Fruit fly (Drosophila melanogaster): ENCODE measurements around the gene Capa.
"Not testable (repeated sequence)": the region's sequence is repeated elsewhere in the genome, so short reads cannot be mapped to it uniquely, and the experiment has no call there.

Capa gene

dm6 chr3R:29914246-29914645 lies at the start of gene Capa:
TSS of gene Capa (minus strand) at chr3R:29914346.
- TF ChIP-seq CG8478 (optimal IDR thresholded peaks at IDR 0.05), result no peak
- no peak for TF ChIP-seq pan (optimal IDR thresholded peaks at IDR 0.05)
- no peak for TF ChIP-seq Dll (optimal IDR thresholded peaks at IDR 0.05)
- TF ChIP-seq usp (GFP tag; optimal IDR thresholded peaks at IDR 0.05), result no peak
- no peak for TF ChIP-seq EcR (GFP tag; optimal IDR thresholded peaks at IDR 0.05)

DNA sequence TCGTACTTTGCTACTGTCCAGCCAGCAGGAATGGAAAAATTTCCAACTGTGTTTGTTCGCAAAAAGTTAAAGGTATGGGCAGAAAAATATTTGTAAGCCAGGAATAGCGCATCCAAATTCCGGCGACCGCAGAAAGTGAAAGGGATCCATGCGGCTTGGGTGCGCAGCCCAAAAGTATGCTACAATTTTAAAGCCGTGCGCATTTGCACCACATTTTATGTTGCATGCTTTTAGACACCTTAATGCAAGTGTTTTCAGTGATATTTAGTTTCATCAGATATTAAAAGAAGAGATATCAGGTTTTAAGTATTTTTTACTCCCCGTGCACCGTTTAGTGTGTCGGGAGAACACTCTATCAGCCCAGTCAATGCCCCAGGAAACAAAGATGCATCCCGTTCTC lies 49.0 kb upstream of the Capa start:
- TF ChIP-seq psq (optimal IDR thresholded peaks at IDR 0.05), result no peak
- no peak for TF ChIP-seq Dll (optimal IDR thresholded peaks at IDR 0.05)
- TF ChIP-seq EcR (GFP tag; optimal IDR thresholded peaks at IDR 0.05), result no peak
- no peak for TF ChIP-seq pan (optimal IDR thresholded peaks at IDR 0.05)
- no peak for TF ChIP-seq CG8478 (optimal IDR thresholded peaks at IDR 0.05)
- TF ChIP-seq usp (GFP tag; optimal IDR thresholded peaks at IDR 0.05), result no peak

DNA sequence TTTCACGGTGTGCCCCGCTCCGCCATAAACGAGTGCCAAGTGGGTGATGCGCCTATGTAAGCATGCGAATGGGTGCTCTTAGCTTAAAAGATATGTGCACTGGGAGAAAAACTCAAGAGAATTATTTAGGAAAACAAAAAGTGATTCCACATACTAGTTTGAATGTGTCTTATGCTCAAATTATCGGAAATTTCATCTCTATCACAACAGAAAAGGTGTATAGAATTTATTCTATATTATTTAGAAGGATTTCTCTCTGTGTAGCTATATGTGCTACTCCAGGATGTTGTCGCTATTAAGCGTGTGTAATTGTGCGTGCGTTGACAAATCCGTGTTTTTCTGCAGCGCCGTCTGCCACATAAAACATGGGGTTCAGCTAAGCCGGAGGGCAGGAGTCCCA lies 45.2 kb upstream of the Capa start:
- no peak for TF ChIP-seq pan (optimal IDR thresholded peaks at IDR 0.05)

- no peak for TF ChIP-seq pan (optimal IDR thresholded peaks at IDR 0.05)
- TF ChIP-seq psq (optimal IDR thresholded peaks at IDR 0.05), result no peak
- TF ChIP-seq Dll (optimal IDR thresholded peaks at IDR 0.05), result no peak
- TF ChIP-seq usp (GFP tag; optimal IDR thresholded peaks at IDR 0.05), result no peak
- TF ChIP-seq EcR (GFP tag; optimal IDR thresholded peaks at IDR 0.05), result no peak
- TF ChIP-seq CG8478 (optimal IDR thresholded peaks at IDR 0.05), result no peak
These were observed 21.6 kb upstream of the Capa start, which contains the start of the genes eIF2Balpha and Vps13B for dm6 chr3R:29935756-29936155. TSS of gene eIF2Balpha (minus strand) at chr3R:29935888. TSS of gene Vps13B (plus strand) at chr3R:29935978.

- TF ChIP-seq CG8478 (optimal IDR thresholded peaks at IDR 0.05), result no peak
- no peak for TF ChIP-seq Dll (optimal IDR thresholded peaks at IDR 0.05)
- no peak for TF ChIP-seq EcR (GFP tag; optimal IDR thresholded peaks at IDR 0.05)
- TF ChIP-seq usp (GFP tag; optimal IDR thresholded peaks at IDR 0.05), result no peak
- no peak for TF ChIP-seq pan (optimal IDR thresholded peaks at IDR 0.05)
- no peak for TF ChIP-seq psq (optimal IDR thresholded peaks at IDR 0.05)
These were observed 18.9 kb upstream of the Capa start, which contains the start of the genes Cog7, CG42557 and CG42558 for dm6 chr3R:29933007-29933464. TSS of gene Cog7 (minus strand) at chr3R:29933057. TSS of gene CG42557 (plus strand) at chr3R:29933287. TSS of gene CG42558 (plus strand) at chr3R:29933287.

DNA sequence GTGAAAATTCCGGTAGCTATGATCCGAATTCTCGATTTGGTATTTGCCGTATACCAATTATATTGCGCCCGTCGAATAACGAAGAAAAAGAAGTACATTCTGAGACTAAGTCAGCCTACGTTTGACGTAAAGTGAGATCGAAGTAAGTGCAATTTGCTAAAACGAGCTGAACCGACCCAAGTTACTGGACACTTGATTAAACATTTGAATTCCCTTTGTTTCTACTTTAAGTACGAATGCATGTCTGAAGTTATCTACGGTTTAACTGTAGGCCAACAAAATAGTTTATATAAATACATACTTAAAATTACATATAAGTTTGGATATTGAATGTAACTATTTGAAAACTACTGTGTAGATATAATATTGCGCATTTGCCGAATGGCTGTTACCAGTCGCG lies 16.1 kb upstream of the Capa start, which contains the start of gene alpha-Man-Ic:
Gene alpha-Man-Ic, minus strand, starts transcription at position 101 of the 400 bp plus-strand sequence.
- no peak for TF ChIP-seq usp (GFP tag; optimal IDR thresholded peaks at IDR 0.05)
- TF ChIP-seq CG8478 (optimal IDR thresholded peaks at IDR 0.05), result no peak
- TF ChIP-seq psq (optimal IDR thresholded peaks at IDR 0.05), result no peak
- no peak for TF ChIP-seq EcR (GFP tag; optimal IDR thresholded peaks at IDR 0.05)
- TF ChIP-seq pan (optimal IDR thresholded peaks at IDR 0.05), result no peak
- no peak for TF ChIP-seq Dll (optimal IDR thresholded peaks at IDR 0.05)

- TF ChIP-seq pan (optimal IDR thresholded peaks at IDR 0.05) (no peak), CG8478 (optimal IDR thresholded peaks at IDR 0.05) (no peak), usp (GFP tag; optimal IDR thresholded peaks at IDR 0.05) (no peak), psq (optimal IDR thresholded peaks at IDR 0.05) (no peak), EcR (GFP tag; optimal IDR thresholded peaks at IDR 0.05) (no peak), Dll (optimal IDR thresholded peaks at IDR 0.05) (no peak)
These were observed 12.8 kb upstream of the Capa start, which contains the start of gene CG15522 for dm6 chr3R:29926955-29927354. TSS of gene CG15522 (plus strand) at chr3R:29927255.

dm6 chr3R:29926089-29926488 lies 11.9 kb upstream of the Capa start, which contains the start of gene Jon99Ci:
TSS of gene Jon99Ci (minus strand) at chr3R:29926189.
- TF ChIP-seq psq (optimal IDR thresholded peaks at IDR 0.05), result no peak
- TF ChIP-seq pan (optimal IDR thresholded peaks at IDR 0.05), result no peak
- TF ChIP-seq EcR (GFP tag; optimal IDR thresholded peaks at IDR 0.05), result no peak
- TF ChIP-seq CG8478 (optimal IDR thresholded peaks at IDR 0.05), result no peak
- no peak for TF ChIP-seq usp (GFP tag; optimal IDR thresholded peaks at IDR 0.05)
- TF ChIP-seq Dll (optimal IDR thresholded peaks at IDR 0.05), result no peak

DNA sequence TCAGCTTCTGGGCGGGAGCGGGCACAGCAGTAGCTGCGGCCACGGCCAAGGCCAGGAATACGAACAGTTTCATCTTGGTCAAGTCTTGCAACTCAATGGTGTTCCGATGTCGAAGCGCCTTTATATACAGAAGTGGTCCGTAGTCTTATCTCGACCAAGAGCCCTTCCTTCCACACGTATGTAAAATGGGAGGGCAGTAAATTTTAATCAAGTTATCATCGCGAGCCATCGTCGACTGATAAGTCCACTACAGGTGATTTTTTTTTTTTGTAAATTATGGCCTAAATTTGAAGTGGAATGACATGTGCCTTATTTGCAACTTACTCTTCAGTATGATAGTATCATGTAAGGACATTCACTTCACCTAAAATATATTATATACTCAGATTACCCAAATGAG lies 10.4 kb upstream of the Capa start, which contains the start of gene Jon99Cii:
Gene Jon99Cii, minus strand, starts transcription at position 101 of the 400 bp plus-strand sequence.
- TF ChIP-seq usp (GFP tag; optimal IDR thresholded peaks at IDR 0.05); Dll (optimal IDR thresholded peaks at IDR 0.05); pan (optimal IDR thresholded peaks at IDR 0.05): not testable (repeated sequence)

DNA sequence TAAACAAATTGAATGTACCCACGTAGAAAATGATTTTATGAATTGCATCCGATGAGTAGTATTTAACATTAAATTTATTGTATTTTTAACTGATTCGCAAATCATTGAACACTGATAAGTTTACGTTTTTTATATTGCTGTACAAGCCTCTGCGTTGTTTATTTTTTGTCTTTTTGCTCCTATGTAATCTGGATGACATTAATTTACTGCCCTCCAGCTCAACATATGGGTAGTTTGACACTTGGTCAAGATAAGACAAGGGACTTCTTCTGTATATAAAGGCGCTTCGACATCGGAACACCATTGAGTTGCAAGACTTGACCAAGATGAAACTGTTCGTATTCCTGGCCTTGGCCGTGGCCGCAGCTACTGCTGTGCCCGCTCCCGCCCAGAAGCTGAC lies 7.8 kb upstream of the Capa start, which contains the start of gene Jon99Ciii:
Gene Jon99Ciii, plus strand, starts transcription at position 301 of the 400 bp plus-strand sequence.
- not testable (repeated sequence) for TF ChIP-seq psq, pan, Dll (optimal IDR thresholded peaks at IDR 0.05)

DNA sequence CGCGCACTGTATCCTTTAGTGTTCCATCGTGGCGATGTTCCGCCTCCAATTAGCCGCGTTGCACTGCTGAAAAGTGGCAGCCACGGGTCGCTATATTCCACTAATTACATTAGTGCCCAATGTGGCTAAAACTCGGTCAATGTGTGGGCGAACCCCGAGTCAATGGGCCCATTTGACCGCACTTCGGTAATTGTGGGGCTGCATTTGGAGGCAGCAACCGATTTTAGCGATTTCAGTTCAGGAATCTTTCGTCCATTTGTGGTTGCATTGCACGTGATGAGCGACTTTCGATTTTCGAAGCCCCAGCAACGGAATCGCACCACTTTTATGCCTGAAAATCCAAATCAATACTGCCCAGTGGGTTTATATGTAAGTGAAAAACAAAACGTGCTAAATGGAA lies 6.0 kb upstream of the Capa start, which contains the start of gene trp:
Gene trp, minus strand, starts transcription at position 101 of the 400 bp plus-strand sequence.
- TF ChIP-seq psq (optimal IDR thresholded peaks at IDR 0.05) (no peak), pan (optimal IDR thresholded peaks at IDR 0.05) (no peak), CG8478 (optimal IDR thresholded peaks at IDR 0.05) (no peak), usp (GFP tag; optimal IDR thresholded peaks at IDR 0.05) (no peak), EcR (GFP tag; optimal IDR thresholded peaks at IDR 0.05) (no peak), Dll (optimal IDR thresholded peaks at IDR 0.05) (no peak)

dm6 chr3R:29907601-29908175 lies 6.5 kb downstream of the Capa start, which contains the start of gene CG31036:
TSS of gene CG31036 (plus strand) at chr3R:29908107.
- TF ChIP-seq Dll (optimal IDR thresholded peaks at IDR 0.05), result no peak
- no peak for TF ChIP-seq CG8478 (optimal IDR thresholded peaks at IDR 0.05)

DNA sequence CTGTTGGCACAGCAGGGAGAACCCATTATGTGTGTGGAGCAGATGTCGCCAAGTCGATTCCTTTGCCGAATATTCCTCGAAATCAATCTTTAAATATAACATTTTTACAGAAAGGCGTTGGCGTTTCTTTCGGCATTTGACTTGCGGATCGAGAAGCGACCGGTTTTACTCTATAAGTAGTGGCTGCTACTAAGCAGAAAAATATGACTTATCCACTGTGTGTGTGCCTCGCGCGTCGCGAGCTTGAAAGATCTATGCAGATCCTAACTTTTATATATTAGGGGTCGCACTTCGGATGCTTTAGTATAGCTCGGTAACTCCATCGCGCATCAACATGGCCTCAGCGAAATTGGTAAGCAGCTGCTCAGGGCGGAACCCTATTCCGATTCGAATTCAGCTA lies 9.0 kb downstream of the Capa start, which contains the start of gene CG15515:
Gene CG15515, plus strand, starts transcription at position 301 of the 400 bp plus-strand sequence.
- no peak for TF ChIP-seq psq (optimal IDR thresholded peaks at IDR 0.05)
- TF ChIP-seq EcR (GFP tag; optimal IDR thresholded peaks at IDR 0.05), result no peak
- TF ChIP-seq CG8478 (optimal IDR thresholded peaks at IDR 0.05), result no peak
- TF ChIP-seq usp (GFP tag; optimal IDR thresholded peaks at IDR 0.05), result no peak
- no peak for TF ChIP-seq Dll (optimal IDR thresholded peaks at IDR 0.05)
- no peak for TF ChIP-seq pan (optimal IDR thresholded peaks at IDR 0.05)
